Worm (Caenorhabditis elegans): ENCODE data around the gene mecr-1.
A peak's percentile ranks its signal among the peaks of the same experiment; 100 is the strongest.

mecr-1 gene

ce11 chrII:13156071-13156470 is 31.0 kb downstream of the mecr-1 start:
- TF ChIP-seq nhr-237 (tag; optimal IDR thresholded peaks at IDR 0.05) (no peak), mab-9 (GFP tag; IDR thresholded peaks at IDR 0.05) (no peak), dpl-1 (GFP tag; optimal IDR thresholded peaks at IDR 0.05) (peak in 1 of 3 experiments; percentile 15), egl-13 (tag; optimal IDR thresholded peaks at IDR 0.05) (no peak), dsc-1 (tag; optimal IDR thresholded peaks at IDR 0.05) (no peak), pqm-1 (tag; optimal IDR thresholded peaks at IDR 0.05) (no peak), irx-1 (tag; optimal IDR thresholded peaks at IDR 0.05) (no peak), efl-1 (optimal IDR thresholded peaks at IDR 0.05) (no peak), efl-1 (GFP tag; optimal IDR thresholded peaks at IDR 0.05 in 1 of 2) (peak in 1 of 2 experiments; percentile 4), ceh-82 (tag; optimal IDR thresholded peaks at IDR 0.05) (no peak), swsn-7 (tag; optimal IDR thresholded peaks at IDR 0.05) (no peak), nhr-28 (tag; optimal IDR thresholded peaks at IDR 0.05) (no peak), ama-1 (optimal IDR thresholded peaks at IDR 0.05) (no peak), fkh-10 (GFP tag; optimal IDR thresholded peaks at IDR 0.05) (no peak), ets-5 (GFP tag; IDR thresholded peaks at IDR 0.05) (no peak), mdl-1 (tag; optimal IDR thresholded peaks at IDR 0.05) (no peak)

ce11 chrII:13153299-13153698 is 33.8 kb downstream of the mecr-1 start, which contains the start of gene spe-18:
spe-18 (minus strand) TSS chrII:13153399.
- no peak for TF ChIP-seq efl-1 (optimal IDR thresholded peaks at IDR 0.05)
- peak in 1 of 2 experiments; percentile 46 for TF ChIP-seq efl-1 (GFP tag; optimal IDR thresholded peaks at IDR 0.05 in 1 of 2)
- no peak for TF ChIP-seq alr-1 (tag; optimal IDR thresholded peaks at IDR 0.05; ENCODE audit: borderline replicate concordance)

- TF ChIP-seq rnt-1 (tag; optimal IDR thresholded peaks at IDR 0.05) (no peak), ztf-4 (tag; optimal IDR thresholded peaks at IDR 0.05) (no peak), hpl-2 (GFP tag; optimal IDR thresholded peaks at IDR 0.05) (no peak), nhr-90 (tag; optimal IDR thresholded peaks at IDR 0.05; ENCODE audit: poor library complexity) (no peak), efl-1 (optimal IDR thresholded peaks at IDR 0.05) (no peak), efl-1 (GFP tag; optimal IDR thresholded peaks at IDR 0.05 in 1 of 2) (no peak), alr-1 (tag; optimal IDR thresholded peaks at IDR 0.05; ENCODE audit: borderline replicate concordance) (no peak), blmp-1 (tag; optimal IDR thresholded peaks at IDR 0.05) (no peak), C16A3.4 (tag; optimal IDR thresholded peaks at IDR 0.05) (no peak), nhr-47 (tag; optimal IDR thresholded peaks at IDR 0.05) (no peak)
Observed at ce11 chrII:13152409-13152808, 34.7 kb downstream of the mecr-1 start.

- TF ChIP-seq blmp-1 (tag; optimal IDR thresholded peaks at IDR 0.05), result peak; percentile 88
- TF ChIP-seq Y116A8C.19 (tag; optimal IDR thresholded peaks at IDR 0.05; ENCODE audit: borderline replicate concordance), result no peak
- TF ChIP-seq elt-3 (tag; optimal IDR thresholded peaks at IDR 0.05), result peak in 2 of 6 experiments; percentile 78 to 91
- peak; percentile 18 for TF ChIP-seq snu-23 (GFP tag; optimal IDR thresholded peaks at IDR 0.05)
- TF ChIP-seq nhr-19 (GFP tag; conservative IDR thresholded peaks at IDR 0.05), result 0 out of 2 replicates have a peak, but pooled peaks have one; percentile 18
- peak; percentile 8 for TF ChIP-seq tbx-2 (tag; optimal IDR thresholded peaks at IDR 0.05)
- TF ChIP-seq nhr-28 (tag; optimal IDR thresholded peaks at IDR 0.05), result no peak
- TF ChIP-seq nhr-77 (tag; optimal IDR thresholded peaks at IDR 0.05), result no peak
- TF ChIP-seq rnt-1 (tag; optimal IDR thresholded peaks at IDR 0.05), result no peak
- TF ChIP-seq efl-1 (optimal IDR thresholded peaks at IDR 0.05), result no peak
- peak in 1 of 2 experiments; percentile 43 for TF ChIP-seq efl-1 (GFP tag; optimal IDR thresholded peaks at IDR 0.05 in 1 of 2)
- peak; percentile 12 for TF ChIP-seq nhr-20 (tag; optimal IDR thresholded peaks at IDR 0.05)
- peak; percentile 6 for TF ChIP-seq nhr-85 (tag)
- no peak for TF ChIP-seq unc-62 (GFP tag; optimal IDR thresholded peaks at IDR 0.05)
- TF ChIP-seq lsy-2 (tag; optimal IDR thresholded peaks at IDR 0.05), result peak in 1 of 2 experiments; percentile 10
- peak in 1 of 3 experiments; percentile 4 for TF ChIP-seq dpl-1 (GFP tag; optimal IDR thresholded peaks at IDR 0.05)
Observed at ce11 chrII:13149965-13150364, 37.1 kb downstream of the mecr-1 start.

ce11 chrII:13148247-13148646 is 38.9 kb downstream of the mecr-1 start:
- no peak for TF ChIP-seq nhr-47 (tag; optimal IDR thresholded peaks at IDR 0.05)
- no peak for TF ChIP-seq dpl-1 (GFP tag; optimal IDR thresholded peaks at IDR 0.05)
- TF ChIP-seq grh-1 (GFP tag; IDR thresholded peaks at IDR 0.05), result no peak
- no peak for TF ChIP-seq hlh-17 (GFP tag; optimal IDR thresholded peaks at IDR 0.05; ENCODE audit: borderline replicate concordance)
- no peak for TF ChIP-seq mdl-1 (tag; optimal IDR thresholded peaks at IDR 0.05)
- TF ChIP-seq ceh-82 (tag; optimal IDR thresholded peaks at IDR 0.05), result no peak
- no peak for TF ChIP-seq lin-15B (tag; optimal IDR thresholded peaks at IDR 0.05)
- no peak for TF ChIP-seq swsn-7 (tag; optimal IDR thresholded peaks at IDR 0.05)
- no peak for TF ChIP-seq pax-3 (tag; optimal IDR thresholded peaks at IDR 0.05)
- no peak for TF ChIP-seq ama-1 (optimal IDR thresholded peaks at IDR 0.05)
- peak in 1 of 2 experiments; percentile 19 for TF ChIP-seq lsy-2 (tag; optimal IDR thresholded peaks at IDR 0.05)
- TF ChIP-seq F16B12.6 (tag; optimal IDR thresholded peaks at IDR 0.05), result no peak
- TF ChIP-seq egl-13 (tag; optimal IDR thresholded peaks at IDR 0.05), result no peak
- TF ChIP-seq fkh-8 (tag; optimal IDR thresholded peaks at IDR 0.05), result no peak
- TF ChIP-seq rnt-1 (tag; optimal IDR thresholded peaks at IDR 0.05), result no peak
- no peak for TF ChIP-seq alr-1 (tag; optimal IDR thresholded peaks at IDR 0.05; ENCODE audit: borderline replicate concordance)
- no peak for TF ChIP-seq C34B4.2 (tag; optimal IDR thresholded peaks at IDR 0.05)
- TF ChIP-seq ztf-11 (tag; optimal IDR thresholded peaks at IDR 0.05), result no peak
- no peak for TF ChIP-seq C16A3.4 (tag; optimal IDR thresholded peaks at IDR 0.05)
- no peak for TF ChIP-seq mep-1 (tag; optimal IDR thresholded peaks at IDR 0.05)
- peak; percentile 90 for TF ChIP-seq blmp-1 (tag; optimal IDR thresholded peaks at IDR 0.05)
- TF ChIP-seq nhr-90 (tag; optimal IDR thresholded peaks at IDR 0.05; ENCODE audit: poor library complexity), result no peak
